Fruit fly (Drosophila melanogaster) whole organism, adult: ENCODE data around the gene Axs.

ENCODE experiments used
- CG11617 ChIP-seq: fragments of 200-800 bp; sonication (Bioruptor generic); optimal IDR thresholded peaks from 2 replicates; lab custom pipeline; 2017; ENCODE audit warnings: mild to moderate bottlenecking, missing biosample characterization, missing genetic modification reagents, missing genetic modification characterization
- CG14711 ChIP-seq: fragments of 200-800 bp; sonication (Bioruptor generic); optimal IDR thresholded peaks from 2 replicates; lab custom pipeline; 2018; ENCODE audit warnings: missing biosample characterization, mild to moderate bottlenecking, missing genetic modification characterization, moderate library complexity
- CG5204 ChIP-seq: fragments of 200-800 bp; sonication (Bioruptor generic); optimal IDR thresholded peaks from 2 replicates; lab custom pipeline; 2016; ENCODE audit warnings: missing biosample characterization, missing genetic modification characterization
- kay ChIP-seq: fragments of 200-800 bp; sonication (Bioruptor generic); peaks from one replicate; lab custom pipeline; 2016; ENCODE audit warnings: missing biosample characterization, missing genetic modification characterization, borderline replicate concordance
- toe ChIP-seq: fragments of 200-800 bp; sonication (Bioruptor generic); optimal IDR thresholded peaks from 2 replicates; lab custom pipeline; 2016; ENCODE audit warnings: missing biosample characterization, missing genetic modification characterization

DNA sequence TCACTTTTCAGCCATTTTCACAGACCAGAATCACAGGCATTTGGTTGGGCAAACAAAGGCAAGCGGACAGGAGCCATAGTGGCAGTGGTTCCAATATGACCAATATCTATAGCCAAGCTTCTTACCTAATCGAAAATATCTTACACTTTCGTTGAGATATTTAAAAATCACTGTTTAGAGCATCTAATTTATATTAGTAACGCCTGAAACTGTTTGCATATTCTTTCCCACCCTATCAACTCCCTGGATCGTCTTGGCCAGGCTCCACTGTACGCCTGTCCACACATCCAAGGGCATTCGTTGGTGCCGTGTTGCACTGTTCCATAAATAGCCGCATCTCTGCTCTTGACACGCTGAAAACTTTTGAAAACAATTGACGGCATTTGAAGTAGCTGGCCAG, 6.8 kb upstream of the Axs start:
- no peak for TF ChIP-seq CG11617
- no peak for TF ChIP-seq toe (GFP tag; lab: Kevin White, UChicago)
- TF ChIP-seq CG14711 (tag; lab: Kevin White, UChicago), result no peak
- TF ChIP-seq CG5204 (GFP tag; lab: Kevin White, UChicago), result no peak
- TF ChIP-seq kay (GFP tag; lab: Kevin White, UChicago), result no peak
